Worm (Caenorhabditis elegans) whole organism, early embryonic: ENCODE measurements around the gene R03H10.6.

Experiments
- F13C5.2 ChIP-seq: sonication (generic microtip); optimal IDR thresholded peaks from 2 replicates; lab custom pipeline; 2017; ENCODE audit warnings: mild to moderate bottlenecking, missing genetic modification characterization, inconsistent platforms, missing compliant biosample characterization
- ama-1 ChIP-seq: fragments of 150-350 bp; optimal IDR thresholded peaks from 2 replicates; lab custom pipeline; 2014
- ets-7 ChIP-seq: sonication (generic microtip); optimal IDR thresholded peaks from 2 replicates; lab custom pipeline; 2016; ENCODE audit warnings: missing genotype, missing genetic modification characterization, missing compliant biosample characterization
- flt-1 ChIP-seq: fragments of 200-800 bp; sonication (Bioruptor generic); IDR thresholded peaks from 2 replicates; pipeline ENCODE4 v1.3.6; 2022; ENCODE audit warnings: missing genetic modification characterization, missing compliant biosample characterization
- hmbx-1 ChIP-seq: sonication (generic microtip); optimal IDR thresholded peaks from 2 replicates; lab custom pipeline; 2016; ENCODE audit warnings: mild to moderate bottlenecking, missing genetic modification characterization, missing compliant biosample characterization
- hnd-1 ChIP-seq: sonication (generic microtip); optimal IDR thresholded peaks from 2 replicates; lab custom pipeline; 2016; ENCODE audit warnings: missing genetic modification characterization, missing compliant biosample characterization
- tbx-11 ChIP-seq: fragments of 200-800 bp; sonication (Bioruptor generic); IDR thresholded peaks from 2 replicates; pipeline ENCODE4 v1.3.6; 2022; ENCODE audit warnings: missing genetic modification characterization, missing compliant biosample characterization
- tbx-37 ChIP-seq: fragments of 200-800 bp; sonication (Bioruptor generic); conservative IDR thresholded peaks from 2 replicates; pipeline ENCODE4 v1.3.6; 2022; ENCODE audit warnings: missing genetic modification reagents, missing genetic modification characterization, missing compliant biosample characterization

DNA sequence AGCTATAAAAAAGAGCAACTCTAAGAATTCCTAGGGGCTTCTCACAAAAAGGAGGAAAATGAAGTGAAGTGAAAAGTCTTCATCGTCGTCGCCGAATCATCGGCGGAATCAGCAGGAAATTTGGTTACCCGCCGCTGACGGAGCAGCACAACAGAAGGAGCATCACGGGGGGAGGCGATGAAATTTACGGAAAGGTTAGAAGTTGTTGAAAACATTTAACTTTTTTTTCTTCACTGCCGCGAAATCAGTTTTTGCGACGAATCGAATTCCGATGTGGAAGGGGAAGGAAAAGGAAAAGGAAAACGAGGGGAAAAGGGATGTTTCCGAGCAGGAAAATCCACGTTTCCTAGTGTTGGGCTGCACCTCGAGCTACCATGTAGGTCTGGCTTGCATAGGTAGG is 40.0 kb downstream of the R03H10.6 start:
- no peak for TF ChIP-seq ama-1
- TF ChIP-seq hmbx-1 (tag; lab: Kevin White, UChicago) = no peak
- no peak for TF ChIP-seq tbx-11 (GFP tag; lab: Robert Waterston, UW)
- TF ChIP-seq tbx-37 (GFP tag; lab: Robert Waterston, UW) = no peak
- no peak for TF ChIP-seq F13C5.2
- no peak for TF ChIP-seq ets-7 (tag; lab: Kevin White, UChicago)
- TF ChIP-seq hnd-1 (tag; lab: Kevin White, UChicago) = no peak
- no peak for TF ChIP-seq flt-1 (GFP tag; lab: Robert Waterston, UW)
